Fruit fly (Drosophila melanogaster) whole organism, embryonic: ENCODE data around the gene net.

Experiments
- Antp ChIP-seq: fragments of 200-800 bp; sonication (Bioruptor generic); optimal IDR thresholded peaks from 3 replicates; lab custom pipeline; 2016; ENCODE audit warnings: missing biosample characterization, missing genetic modification characterization
- Blimp-1 ChIP-seq: fragments of 200-800 bp; sonication (Bioruptor generic); optimal IDR thresholded peaks from 3 replicates; lab custom pipeline; 2018; ENCODE audit warnings: missing biosample characterization, missing genetic modification characterization, mild to moderate bottlenecking, moderate library complexity, missing genetic modification reagents
- CG12155 ChIP-seq: fragments of 200-800 bp; sonication (Bioruptor generic); optimal IDR thresholded peaks from 3 replicates; lab custom pipeline; 2016; ENCODE audit warnings: missing biosample characterization, missing genetic modification characterization
- CG15479 ChIP-seq: fragments of 200-800 bp; sonication (Bioruptor generic); optimal IDR thresholded peaks from 3 replicates; lab custom pipeline; 2019; ENCODE audit warnings: missing biosample characterization, mild to moderate bottlenecking, missing genetic modification characterization, moderate library complexity
- CG16813 ChIP-seq: fragments of 200-800 bp; sonication (Bioruptor generic); IDR thresholded peaks from 3 replicates; pipeline ENCODE4 v1.3.6; 2022; ENCODE audit warnings: missing biosample characterization, missing genetic modification characterization; ENCODE audit not compliant: partially characterized antibody
- CG17186 ChIP-seq: fragments of 200-800 bp; sonication (Bioruptor generic); optimal IDR thresholded peaks from 3 replicates; lab custom pipeline; 2017; ENCODE audit warnings: missing biosample characterization, missing genetic modification reagents, missing genetic modification characterization
- CG17912 ChIP-seq: fragments of 200-800 bp; sonication (Bioruptor generic); optimal IDR thresholded peaks from 2 replicates; lab custom pipeline; 2018; ENCODE audit warnings: missing biosample characterization, mild to moderate bottlenecking, missing genetic modification characterization
- CG2116 ChIP-seq: fragments of 200-800 bp; sonication (Bioruptor generic); optimal IDR thresholded peaks from 3 replicates; lab custom pipeline; 2018; ENCODE audit warnings: missing biosample characterization, mild to moderate bottlenecking, missing genetic modification characterization
- CG2199 ChIP-seq: fragments of 200-800 bp; sonication (Bioruptor generic); IDR thresholded peaks from 3 replicates; pipeline ENCODE4 v1.3.6; 2022; ENCODE audit warnings: missing biosample characterization, missing genetic modification characterization
- CG2875 ChIP-seq: fragments of 200-800 bp; sonication (Bioruptor generic); optimal IDR thresholded peaks from 2 replicates; lab custom pipeline; 2017; ENCODE audit warnings: missing biosample characterization, mild to moderate bottlenecking, missing genetic modification characterization, missing genetic modification reagents
- CG6272 ChIP-seq: fragments of 200-800 bp; sonication (Bioruptor generic); IDR thresholded peaks from 2 replicates; pipeline ENCODE4 v1.3.6; 2022; ENCODE audit warnings: missing biosample characterization, missing genetic modification characterization
- CG7271 ChIP-seq: fragments of 200-800 bp; sonication (Bioruptor generic); optimal IDR thresholded peaks from 2 replicates; lab custom pipeline; 2018; ENCODE audit warnings: missing biosample characterization, mild to moderate bottlenecking, missing genetic modification characterization, moderate library complexity
- CG7786 ChIP-seq: fragments of 200-800 bp; sonication (Bioruptor generic); optimal IDR thresholded peaks from 2 replicates; lab custom pipeline; 2016; ENCODE audit warnings: missing biosample characterization, missing genetic modification characterization
- CG7928 ChIP-seq: fragments of 200-800 bp; sonication (Bioruptor generic); optimal IDR thresholded peaks from 2 replicates; lab custom pipeline; 2017; ENCODE audit warnings: missing biosample characterization, mild to moderate bottlenecking, missing genetic modification characterization
- D ChIP-seq, 2 experiments: fragments of 200-800 bp in 1 of 2; fragments of >200 bp in 1 of 2; sonication (Bioruptor generic) in 1 of 2; optimal IDR thresholded peaks; 2 replicates in 1 of 2; 3 replicates in 1 of 2; lab custom pipeline; 2017; ENCODE audit warnings: mild to moderate bottlenecking in 1 of 2, missing biosample characterization in 1 of 2, missing genetic modification characterization in 1 of 2, missing genetic modification reagents in 1 of 2
- Gsc ChIP-seq: fragments of 200-800 bp; sonication (Bioruptor generic); IDR thresholded peaks from 2 replicates; pipeline ENCODE4 v1.3.6; 2022; ENCODE audit warnings: missing biosample characterization, missing genetic modification characterization
- HmgD ChIP-seq: fragments of 200-800 bp; sonication (Bioruptor generic); optimal IDR thresholded peaks from 3 replicates; lab custom pipeline; 2016; ENCODE audit warnings: missing biosample characterization, missing genetic modification characterization
- Kr ChIP-seq: fragments of 200-800 bp; sonication (Bioruptor generic); optimal IDR thresholded peaks from 2 replicates; lab custom pipeline; 2017; ENCODE audit warnings: missing biosample characterization, mild to moderate bottlenecking, missing genetic modification characterization
- Mes4 ChIP-seq: fragments of 200-800 bp; sonication (Bioruptor generic); optimal IDR thresholded peaks from 2 replicates; lab custom pipeline; 2016; ENCODE audit warnings: missing biosample characterization, missing genetic modification characterization
- NfI ChIP-seq: fragments of 200-800 bp; sonication (Bioruptor generic); optimal IDR thresholded peaks from 3 replicates; lab custom pipeline; 2018; ENCODE audit warnings: missing biosample characterization, mild to moderate bottlenecking, missing genetic modification characterization, moderate library complexity
- YL-1 ChIP-seq: fragments of 200-800 bp; sonication (Bioruptor generic); optimal IDR thresholded peaks from 3 replicates; lab custom pipeline; 2017; ENCODE audit warnings: missing biosample characterization, mild to moderate bottlenecking, missing genetic modification characterization
- bbx ChIP-seq: fragments of 200-800 bp; sonication (Bioruptor generic); IDR thresholded peaks from 2 replicates; pipeline ENCODE4 v1.3.6; 2022; ENCODE audit warnings: missing biosample characterization, missing genetic modification characterization; ENCODE audit not compliant: partially characterized antibody
- cad ChIP-seq: fragments of >200 bp; optimal IDR thresholded peaks from 2 replicates; lab custom pipeline; 2017; ENCODE audit warnings: missing biosample characterization, missing genetic modification characterization
- chinmo ChIP-seq: fragments of 200-800 bp; sonication (Bioruptor generic); IDR thresholded peaks from 4 replicates; pipeline ENCODE4 v1.3.6; 2022; ENCODE audit warnings: missing biosample characterization, missing genetic modification characterization; ENCODE audit not compliant: partially characterized antibody
- corto ChIP-seq: fragments of 200-800 bp; sonication (Bioruptor generic); optimal IDR thresholded peaks from 2 replicates; lab custom pipeline; 2016; ENCODE audit warnings: missing biosample characterization, mild to moderate bottlenecking, missing genetic modification characterization, moderate library complexity
- crp ChIP-seq, 2 experiments: fragments of 200-800 bp; sonication (Bioruptor generic); optimal IDR thresholded peaks; 2 replicates in 1 of 2; 3 replicates in 1 of 2; lab custom pipeline; 2017; ENCODE audit warnings: missing biosample characterization in 2 of 2, missing genetic modification characterization in 2 of 2, mild to moderate bottlenecking in 1 of 2, moderate library complexity in 1 of 2
- exex ChIP-seq: fragments of 200-800 bp; sonication (Bioruptor generic); optimal IDR thresholded peaks from 4 replicates; lab custom pipeline; 2018; ENCODE audit warnings: missing biosample characterization, mild to moderate bottlenecking, missing genetic modification characterization, moderate library complexity
- fd64A ChIP-seq: fragments of 200-800 bp; sonication (Bioruptor generic); optimal IDR thresholded peaks from 3 replicates; lab custom pipeline; 2018; ENCODE audit warnings: missing biosample characterization, mild to moderate bottlenecking, missing genetic modification characterization
- fru ChIP-seq: fragments of >200 bp; optimal IDR thresholded peaks from 2 replicates; lab custom pipeline; 2017
- klu ChIP-seq: fragments of 200-800 bp; sonication (Bioruptor generic); IDR thresholded peaks from 2 replicates; pipeline ENCODE4 v1.3.6; 2022; ENCODE audit warnings: missing biosample characterization, missing genetic modification characterization
- lmd ChIP-seq: fragments of 200-800 bp; sonication (Bioruptor generic); IDR thresholded peaks from 2 replicates; pipeline ENCODE4 v1.3.6; 2022; ENCODE audit warnings: missing biosample characterization, missing genetic modification characterization
- prd ChIP-seq, 3 experiments: fragments of >200 bp in 2 of 3; fragments of 200-800 bp in 1 of 3; sonication (Bioruptor generic) in 1 of 3; optimal IDR thresholded peaks in 2 of 3; IDR thresholded peaks in 1 of 3; 2 replicates in 2 of 3; 3 replicates in 1 of 3; pipeline versions ENCODE4 v1.3.6 to Lab custom; 2017 to 2022; ENCODE audit warnings: missing biosample characterization in 1 of 3, missing genetic modification characterization in 1 of 3
- repo ChIP-seq: fragments of 200-800 bp; sonication (Bioruptor generic); optimal IDR thresholded peaks from 2 replicates; lab custom pipeline; 2016; ENCODE audit warnings: missing biosample characterization, missing genetic modification characterization
- sens ChIP-seq: fragments of 200-800 bp; sonication (Bioruptor generic); peaks from one replicate; lab custom pipeline; 2016; ENCODE audit warnings: missing biosample characterization, missing genetic modification characterization
- sens-2 ChIP-seq: fragments of 200-800 bp; sonication (Bioruptor generic); IDR thresholded peaks from 2 replicates; pipeline ENCODE4 v1.3.6; 2022; ENCODE audit warnings: missing biosample characterization, missing genetic modification characterization
- tio ChIP-seq: fragments of 200-800 bp; sonication (Bioruptor generic); optimal IDR thresholded peaks from 2 replicates; lab custom pipeline; 2017; ENCODE audit warnings: missing biosample characterization, missing genetic modification characterization, inconsistent platforms
- tll ChIP-seq, 2 experiments: fragments of 200-800 bp in 1 of 2; fragments of >200 bp in 1 of 2; sonication (Bioruptor generic) in 1 of 2; optimal IDR thresholded peaks; 2 replicates each; lab custom pipeline; 2017 to 2019; ENCODE audit warnings: missing biosample characterization in 2 of 2, missing genetic modification characterization in 2 of 2, mild to moderate bottlenecking in 1 of 2, moderate library complexity in 1 of 2
- tup ChIP-seq: fragments of 200-800 bp; sonication (Bioruptor generic); optimal IDR thresholded peaks from 2 replicates; lab custom pipeline; 2016; ENCODE audit warnings: missing biosample characterization, mild to moderate bottlenecking, missing genetic modification characterization, moderate library complexity
- twi ChIP-seq: fragments of 200-800 bp; optimal IDR thresholded peaks from 2 replicates; lab custom pipeline; 2019; ENCODE audit warnings: missing biosample characterization, mild to moderate bottlenecking, missing genetic modification characterization, moderate library complexity
- zen ChIP-seq: fragments of 200-800 bp; sonication (Bioruptor generic); optimal IDR thresholded peaks from 3 replicates; lab custom pipeline; 2018; ENCODE audit warnings: missing biosample characterization, mild to moderate bottlenecking, missing genetic modification characterization, moderate library complexity

net gene

dm6 chr2L:91830-92229 lies 4.6 kb upstream of the net start (continued):
- peak; percentile 67 for TF ChIP-seq corto (GFP tag; lab: Kevin White, UChicago)
- TF ChIP-seq repo (GFP tag; lab: Kevin White, UChicago): no peak

dm6 chr2L:91333-91732 lies 4.1 kb upstream of the net start:
- TF ChIP-seq D (optimal IDR thresholded peaks at IDR 0.05; lab: Kevin White, UChicago): peak; percentile 93
- no peak for TF ChIP-seq D (GFP tag; optimal IDR thresholded peaks at IDR 0.05; lab: Kevin White, UChicago)
- no peak for TF ChIP-seq chinmo (GFP tag; lab: Robert Waterston, UW)
- TF ChIP-seq cad: peak; percentile 97
- TF ChIP-seq tll (GFP tag; optimal IDR thresholded peaks at IDR 0.05; lab: Kevin White, UChicago): peak in 1 of 2 experiments; percentile 82
- no peak for TF ChIP-seq prd (optimal IDR thresholded peaks at IDR 0.05; lab: Kevin White, UChicago)
- 0 out of 3 replicates have a peak, but pooled peaks have one; percentile 29 for TF ChIP-seq prd (GFP tag; IDR thresholded peaks at IDR 0.05; lab: Robert Waterston, UW)
- peak; percentile 60 for TF ChIP-seq CG15479 (GFP tag; lab: Kevin White, UChicago)
- no peak for TF ChIP-seq Antp
- no peak for TF ChIP-seq bbx (GFP tag; lab: Robert Waterston, UW)
- peak; percentile 14 for TF ChIP-seq Kr (GFP tag; lab: Kevin White, UChicago)
- TF ChIP-seq Mes4: no peak
- peak; percentile 43 for TF ChIP-seq twi (tag; lab: Kevin White, UChicago)
- no peak for TF ChIP-seq lmd
- no peak for TF ChIP-seq NfI (GFP tag; lab: Kevin White, UChicago)
- peak; percentile 99 for TF ChIP-seq zen (tag; lab: Kevin White, UChicago)

dm6 chr2L:90081-90480 lies 2.9 kb upstream of the net start:
- no peak for TF ChIP-seq sens-2 (GFP tag; lab: Robert Waterston, UW)
- TF ChIP-seq twi (tag; lab: Kevin White, UChicago): peak; percentile 100
- 0 out of 3 replicates have a peak, but pooled peaks have one; percentile 27 for TF ChIP-seq CG2199

dm6 chr2L:89158-89557 lies 2.0 kb upstream of the net start:
- TF ChIP-seq CG7271 (tag; lab: Kevin White, UChicago) (no peak), zen (tag; lab: Kevin White, UChicago) (peak; percentile 97), CG16813 (GFP tag; lab: Robert Waterston, UW) (no peak)
- TF ChIP-seq, all 482 proteins: peak for 1

- TF ChIP-seq fd64A (GFP tag; lab: Kevin White, UChicago): no peak
- TF ChIP-seq exex (tag; lab: Kevin White, UChicago): no peak
- no peak for TF ChIP-seq klu (GFP tag; lab: Robert Waterston, UW)
- TF ChIP-seq Blimp-1 (GFP tag; lab: Kevin White, UChicago): peak; percentile 20
- TF ChIP-seq sens: peak; percentile 19
- no peak for TF ChIP-seq Gsc (GFP tag; lab: Robert Waterston, UW)
- TF ChIP-seq CG7786: no peak
- TF ChIP-seq CG17186 (GFP tag; lab: Kevin White, UChicago): no peak
- TF ChIP-seq CG12155 (GFP tag; lab: Kevin White, UChicago): no peak
- TF ChIP-seq HmgD: no peak
- no peak for TF ChIP-seq tup (GFP tag; lab: Kevin White, UChicago)
- no peak for TF ChIP-seq crp (GFP tag; optimal IDR thresholded peaks at IDR 0.05; lab: Kevin White, UChicago)
- no peak for TF ChIP-seq CG6272 (GFP tag; lab: Robert Waterston, UW)
- no peak for TF ChIP-seq CG2875
- no peak for TF ChIP-seq CG17912 (GFP tag; lab: Kevin White, UChicago)
- no peak for TF ChIP-seq CG7928 (GFP tag; lab: Kevin White, UChicago)
- TF ChIP-seq CG2199: 0 out of 3 replicates have a peak, but pooled peaks have one; percentile 19
- TF ChIP-seq YL-1 (GFP tag; lab: Kevin White, UChicago): no peak
- TF ChIP-seq tio (GFP tag; lab: Kevin White, UChicago): no peak
- TF ChIP-seq CG2116 (GFP tag; lab: Kevin White, UChicago): no peak
- no peak for TF ChIP-seq fru (lab: Kevin White, UChicago)
- TF ChIP-seq, all 482 proteins: peak for 3
These were observed 1.3 kb upstream of the net start for dm6 chr2L:88528-88927.
